Worm (Caenorhabditis elegans): Measurements from ENCODE around the gene rps-24.

The rps-24 gene

ce11 chrIV:401395-401794, 15.7 kb downstream of the rps-24 start, which contains the start of gene gpa-4:
Gene gpa-4, plus strand, starts transcription at chrIV:401695.
- TF ChIP-seq lim-7 (GFP tag; IDR thresholded peaks at IDR 0.05): no peak

- TF ChIP-seq dve-1 (tag; optimal IDR thresholded peaks at IDR 0.05; ENCODE audit: insufficient read depth) (peak; percentile 31), zip-2 (tag; optimal IDR thresholded peaks at IDR 0.05) (no peak), ces-1 (GFP tag; optimal IDR thresholded peaks at IDR 0.05) (no peak), ceh-62 (tag; optimal IDR thresholded peaks at IDR 0.05) (no peak), dmd-6 (GFP tag; IDR thresholded peaks at IDR 0.05) (peak; percentile 18; the same call in 1 of the 2 replicates), duxl-1 (tag; optimal IDR thresholded peaks at IDR 0.05; ENCODE audit: poor library complexity) (no peak), ZK337.2 (GFP tag; IDR thresholded peaks at IDR 0.05) (no peak), hlh-30 (tag; optimal IDR thresholded peaks at IDR 0.05; ENCODE audit: insufficient read depth) (no peak), aha-1 (tag) (no peak), daf-16 (GFP tag; optimal IDR thresholded peaks at IDR 0.05) (no peak), daf-16 (tag; optimal IDR thresholded peaks at IDR 0.05) (peak; percentile 42), tra-1 (GFP tag; IDR thresholded peaks at IDR 0.05) (no peak)
Observed at ce11 chrIV:408892-409291, 23.2 kb downstream of the rps-24 start.

- TF ChIP-seq nhr-25 (tag; optimal IDR thresholded peaks at IDR 0.05; ENCODE audit: borderline replicate concordance, insufficient read depth) (no peak), unc-130 (GFP tag; optimal IDR thresholded peaks at IDR 0.05) (no peak), ZK337.2 (GFP tag; IDR thresholded peaks at IDR 0.05) (no peak), unc-62 (GFP tag; optimal IDR thresholded peaks at IDR 0.05 in 1 of 2) (peak in 1 of 2 experiments; percentile 36), unc-62 (tag; optimal IDR thresholded peaks at IDR 0.05) (no peak)
Observed at ce11 chrIV:409935-410334, 24.2 kb downstream of the rps-24 start, which contains the start of gene kgb-1. Gene kgb-1, minus strand, starts transcription at chrIV:410035.

DNA sequence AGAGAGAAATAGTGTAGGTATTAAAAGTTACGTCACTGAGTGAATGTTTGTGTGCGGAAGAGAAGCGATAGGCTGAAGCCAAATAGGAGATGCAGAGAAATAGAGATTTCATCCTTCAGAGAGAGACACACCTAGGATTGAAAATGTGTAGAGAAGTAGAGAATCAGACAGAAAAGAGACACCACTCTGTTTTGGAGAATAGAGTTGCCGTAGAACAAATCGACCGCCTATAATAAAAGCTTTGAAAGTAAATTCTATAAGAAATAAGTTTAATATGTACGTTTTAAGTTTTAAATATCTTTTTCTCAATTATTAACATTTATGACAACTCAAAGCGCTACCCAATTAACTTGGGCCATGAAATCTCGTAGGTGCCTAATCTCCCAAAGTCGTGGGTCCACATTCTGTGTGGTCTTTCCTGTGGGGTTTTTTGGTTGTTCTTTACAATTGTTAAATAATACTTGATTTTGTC, 24.8 kb downstream of the rps-24 start, which contains the start of gene T07A9.12:
T07A9.12 (plus strand) TSS at position 448 of the 472 bp plus-strand sequence.
- TF ChIP-seq unc-62 (GFP tag; optimal IDR thresholded peaks at IDR 0.05 in 1 of 2) (peak in 1 of 2 experiments; percentile 9), unc-62 (tag; optimal IDR thresholded peaks at IDR 0.05) (no peak), spr-1 (tag; optimal IDR thresholded peaks at IDR 0.05) (no peak), nhr-6 (tag; optimal IDR thresholded peaks at IDR 0.05) (peak; percentile 66), ces-1 (GFP tag; optimal IDR thresholded peaks at IDR 0.05) (no peak), lir-3 (tag; optimal IDR thresholded peaks at IDR 0.05) (no peak), dmd-6 (GFP tag; IDR thresholded peaks at IDR 0.05) (peak; percentile 59), dve-1 (tag; optimal IDR thresholded peaks at IDR 0.05; ENCODE audit: insufficient read depth) (peak; percentile 97), daf-16 (GFP tag; optimal IDR thresholded peaks at IDR 0.05) (no peak), daf-16 (tag; optimal IDR thresholded peaks at IDR 0.05) (peak; percentile 42), nhr-111 (GFP tag; optimal IDR thresholded peaks at IDR 0.05) (no peak), Y75B8A.6 (GFP tag; IDR thresholded peaks at IDR 0.05) (no peak), F44E2.7 (GFP tag; IDR thresholded peaks at IDR 0.05) (no peak), daf-19 (GFP tag; conservative IDR thresholded peaks at IDR 0.05) (no peak), sdz-12 (GFP tag; optimal IDR thresholded peaks at IDR 0.05) (no peak), mxl-3 (GFP tag; optimal IDR thresholded peaks at IDR 0.05) (no peak), F26F4.8 (GFP tag; conservative IDR thresholded peaks at IDR 0.05) (no peak), nhr-48 (tag; optimal IDR thresholded peaks at IDR 0.05) (peak; percentile 43), nhr-41 (GFP tag; IDR thresholded peaks at IDR 0.05) (no peak), ztf-7 (tag; optimal IDR thresholded peaks at IDR 0.05) (peak; percentile 63), mdl-1 (tag; optimal IDR thresholded peaks at IDR 0.05) (peak; percentile 38 to 48), pha-4 (GFP tag; IDR thresholded peaks at IDR 0.05) (peak; percentile 39; the same call in 1 of the 2 replicates), pha-4 (tag; optimal IDR thresholded peaks at IDR 0.05) (peak; percentile 18), snpc-4 (tag; optimal IDR thresholded peaks at IDR 0.05) (no peak), hif-1 (tag; optimal IDR thresholded peaks at IDR 0.05) (peak in 1 of 2 experiments; percentile 78), F10B5.3 (tag; optimal IDR thresholded peaks at IDR 0.05) (no peak), mes-2 (tag; optimal IDR thresholded peaks at IDR 0.05; ENCODE audit: poor library complexity, severe bottlenecking) (peak; percentile 87), lin-13 (GFP tag; optimal IDR thresholded peaks at IDR 0.05) (no peak), unc-39 (tag; optimal IDR thresholded peaks at IDR 0.05) (no peak), daf-12 (tag; optimal IDR thresholded peaks at IDR 0.05) (no peak), Y5F2A.4 (GFP tag; optimal IDR thresholded peaks at IDR 0.05) (no peak), mep-1 (tag; optimal IDR thresholded peaks at IDR 0.05) (peak; percentile 83), hlh-30 (tag; optimal IDR thresholded peaks at IDR 0.05; ENCODE audit: insufficient read depth) (peak; percentile 47), zag-1 (tag; optimal IDR thresholded peaks at IDR 0.05) (no peak), vab-7 (GFP tag; IDR thresholded peaks at IDR 0.05) (no peak)
